Worm (Caenorhabditis elegans): Measurements from ENCODE around the gene F19B10.10.

The F19B10.10 gene

ce11 chrII:3634765-3635164, 46.5 kb downstream of the F19B10.10 start:
- TF ChIP-seq mep-1 (tag; optimal IDR thresholded peaks at IDR 0.05) (no peak), ceh-83 (GFP tag; optimal IDR thresholded peaks at IDR 0.05) (no peak), hlh-1 (tag; optimal IDR thresholded peaks at IDR 0.05) (no peak), elt-3 (tag; optimal IDR thresholded peaks at IDR 0.05) (no peak), unc-120 (tag; optimal IDR thresholded peaks at IDR 0.05; ENCODE audit: poor library complexity, severe bottlenecking) (no peak), lin-13 (tag; optimal IDR thresholded peaks at IDR 0.05) (no peak), ceh-39 (tag; optimal IDR thresholded peaks at IDR 0.05) (no peak), snpc-4 (tag; optimal IDR thresholded peaks at IDR 0.05) (no peak), pha-4 (tag; optimal IDR thresholded peaks at IDR 0.05) (no peak), blmp-1 (tag; optimal IDR thresholded peaks at IDR 0.05) (no peak), nhr-28 (tag; optimal IDR thresholded peaks at IDR 0.05) (no peak)

ce11 chrII:3630810-3631209, 50.4 kb downstream of the F19B10.10 start, which contains the start of gene M151.2:
M151.2 (plus strand) TSS chrII:3631110.
- TF ChIP-seq flh-1 (GFP tag; optimal IDR thresholded peaks at IDR 0.05) (no peak), nhr-28 (tag; optimal IDR thresholded peaks at IDR 0.05) (no peak), pha-4 (tag; optimal IDR thresholded peaks at IDR 0.05) (no peak), elt-1 (tag; optimal IDR thresholded peaks at IDR 0.05; ENCODE audit: borderline replicate concordance, insufficient read depth) (no peak), ceh-39 (tag; optimal IDR thresholded peaks at IDR 0.05) (no peak), mls-2 (tag; optimal IDR thresholded peaks at IDR 0.05) (no peak), lsy-2 (tag; optimal IDR thresholded peaks at IDR 0.05) (no peak), zip-8 (tag; optimal IDR thresholded peaks at IDR 0.05) (no peak)

All from whole organism, mixed stage, embryonic.